Worm (Caenorhabditis elegans) whole organism, late embryonic: ENCODE results near the gene oac-55.

ENCODE experiments used
- C38D4.7 ChIP-seq: fragments of 200-800 bp; sonication (Bioruptor generic); optimal IDR thresholded peaks from 2 replicates; lab custom pipeline; 2018; ENCODE audit warnings: mild to moderate bottlenecking, missing genetic modification characterization, moderate library complexity, missing compliant biosample characterization
- F13H6.1 ChIP-seq: sonication (generic microtip); optimal IDR thresholded peaks from 2 replicates; lab custom pipeline; 2016; ENCODE audit warnings: missing genetic modification characterization, missing compliant biosample characterization
- ama-1 ChIP-seq: fragments of 150-350 bp; optimal IDR thresholded peaks from 2 replicates; lab custom pipeline; 2014
- lin-11 ChIP-seq: fragments of 200-800 bp; sonication (Bioruptor generic); optimal IDR thresholded peaks from 2 replicates; lab custom pipeline; 2018; ENCODE audit warnings: mild to moderate bottlenecking, missing genetic modification characterization, missing compliant biosample characterization
- odd-2 ChIP-seq: sonication (generic microtip); optimal IDR thresholded peaks from 2 replicates; lab custom pipeline; 2017; ENCODE audit warnings: antibody characterized with exemption, mild to moderate bottlenecking, missing genetic modification characterization, missing compliant biosample characterization
- pha-4 ChIP-seq: fragments of 150-350 bp; optimal IDR thresholded peaks from 2 replicates; lab custom pipeline; 2018; ENCODE audit warnings: missing biosample characterization, missing genetic modification reagents, missing genetic modification characterization
- pros-1 ChIP-seq: fragments of 150-350 bp; optimal IDR thresholded peaks from 2 replicates; lab custom pipeline; 2014; ENCODE audit warnings: missing biosample characterization, missing genetic modification reagents, missing genetic modification characterization
- tbx-2 ChIP-seq: sonication (generic microtip); optimal IDR thresholded peaks from 2 replicates; lab custom pipeline; 2016; ENCODE audit warnings: missing genetic modification characterization, missing compliant biosample characterization
- unc-86 ChIP-seq: sonication (generic microtip); optimal IDR thresholded peaks from 2 replicates; lab custom pipeline; 2016; ENCODE audit warnings: missing genetic modification characterization, missing compliant biosample characterization

DNA sequence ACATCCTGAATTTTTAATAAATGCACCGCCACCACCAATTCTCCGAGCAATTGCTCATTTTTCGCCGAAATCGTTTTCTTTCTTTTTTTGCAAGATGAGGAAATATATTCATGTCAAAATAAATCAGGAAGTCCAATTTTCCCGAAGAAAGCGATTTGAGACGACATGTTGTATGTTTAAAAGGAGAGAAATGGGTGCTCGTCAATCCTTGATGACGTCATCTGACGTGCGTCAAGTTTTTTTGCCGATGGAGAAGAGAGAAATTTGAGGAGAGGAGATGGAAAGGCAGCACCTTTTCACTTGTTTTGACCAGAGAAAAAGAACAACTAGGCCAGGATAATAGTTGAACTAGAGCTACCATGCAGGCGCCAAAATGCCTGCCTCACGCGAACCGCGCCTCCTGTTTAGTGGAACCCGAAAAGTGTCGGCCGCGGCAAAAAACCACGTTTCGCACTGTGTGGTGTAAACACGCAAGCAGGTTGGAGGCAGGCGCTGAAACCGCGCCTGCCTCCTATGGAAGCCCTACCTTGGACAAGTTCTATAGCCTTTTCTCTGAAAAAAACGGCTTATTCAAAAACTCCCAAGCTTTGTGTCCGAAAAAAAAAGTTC, 44.6 kb upstream of the oac-55 start:
- TF ChIP-seq lin-11 (tag; lab: Kevin White, UChicago) (no peak), pha-4 (no peak), odd-2 (tag; lab: Kevin White, UChicago) (no peak), tbx-2 (tag; lab: Kevin White, UChicago) (no peak), ama-1 (lab: Kevin White, UChicago) (no peak), pros-1 (tag; lab: Kevin White, UChicago) (no peak), unc-86 (tag; lab: Kevin White, UChicago) (no peak), F13H6.1 (tag; lab: Kevin White, UChicago) (no peak), C38D4.7 (GFP tag; lab: Kevin White, UChicago) (no peak)
